Worm (Caenorhabditis elegans) whole organism, mixed stage, embryonic: ENCODE measurements around the gene ptrg-1.

Experiments used
- M03D4.4 ChIP-seq: sonication (generic microtip); optimal IDR thresholded peaks from 2 replicates; lab custom pipeline; 2017; ENCODE audit warnings: mild to moderate bottlenecking, missing genetic modification characterization, missing compliant biosample characterization
- hlh-1 ChIP-seq: fragments of 150-350 bp; optimal IDR thresholded peaks from 2 replicates; lab custom pipeline; 2014; ENCODE audit warnings: missing biosample characterization, missing genetic modification reagents, missing genetic modification characterization
- mab-5 ChIP-seq: fragments of 150-350 bp; optimal IDR thresholded peaks from 2 replicates; lab custom pipeline; 2014; ENCODE audit warnings: missing biosample characterization, missing genetic modification characterization
- unc-39 ChIP-seq: fragments of 150-350 bp; optimal IDR thresholded peaks from 2 replicates; lab custom pipeline; 2014; ENCODE audit warnings: missing biosample characterization, missing genetic modification characterization
- unc-62 ChIP-seq: fragments of 150-350 bp; optimal IDR thresholded peaks from 2 replicates; lab custom pipeline; 2014; ENCODE audit warnings: missing biosample characterization, missing genetic modification reagents, missing genetic modification characterization
- ztf-11 ChIP-seq: fragments of 150-350 bp; optimal IDR thresholded peaks from 2 replicates; lab custom pipeline; 2014; ENCODE audit warnings: missing biosample characterization, missing genetic modification characterization

DNA sequence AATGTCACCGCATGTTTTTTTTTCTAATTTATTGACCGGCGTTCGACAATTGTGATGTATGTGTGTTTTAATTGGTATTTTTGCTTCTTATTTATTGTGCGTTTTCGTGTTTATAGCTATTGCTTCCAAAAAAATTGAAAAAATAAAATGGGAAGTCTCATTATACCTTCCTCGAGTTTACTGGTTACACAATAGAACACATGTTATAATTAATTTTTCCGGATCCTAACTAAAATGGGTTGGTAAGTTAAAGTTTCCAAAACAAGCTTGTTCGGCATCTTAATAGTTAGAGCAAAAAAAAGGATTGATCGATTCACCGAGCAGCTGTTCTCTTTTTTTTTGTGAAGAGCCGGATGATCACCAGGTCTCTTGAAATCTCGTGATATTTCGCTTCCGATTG lies 38.8 kb downstream of the ptrg-1 start, which contains the start of gene ttr-54:
- TF ChIP-seq ztf-11 = no peak
- TF ChIP-seq mab-5 (tag; lab: Kevin White, UChicago) = no peak
- no peak for TF ChIP-seq unc-62 (GFP tag; lab: Kevin White, UChicago)
- TF ChIP-seq hlh-1 = peak; percentile 56
- no peak for TF ChIP-seq unc-39
- TF ChIP-seq M03D4.4 (tag; lab: Kevin White, UChicago) = no peak
